Worm (Caenorhabditis elegans): ENCODE results near the gene zmp-1.

DNA sequence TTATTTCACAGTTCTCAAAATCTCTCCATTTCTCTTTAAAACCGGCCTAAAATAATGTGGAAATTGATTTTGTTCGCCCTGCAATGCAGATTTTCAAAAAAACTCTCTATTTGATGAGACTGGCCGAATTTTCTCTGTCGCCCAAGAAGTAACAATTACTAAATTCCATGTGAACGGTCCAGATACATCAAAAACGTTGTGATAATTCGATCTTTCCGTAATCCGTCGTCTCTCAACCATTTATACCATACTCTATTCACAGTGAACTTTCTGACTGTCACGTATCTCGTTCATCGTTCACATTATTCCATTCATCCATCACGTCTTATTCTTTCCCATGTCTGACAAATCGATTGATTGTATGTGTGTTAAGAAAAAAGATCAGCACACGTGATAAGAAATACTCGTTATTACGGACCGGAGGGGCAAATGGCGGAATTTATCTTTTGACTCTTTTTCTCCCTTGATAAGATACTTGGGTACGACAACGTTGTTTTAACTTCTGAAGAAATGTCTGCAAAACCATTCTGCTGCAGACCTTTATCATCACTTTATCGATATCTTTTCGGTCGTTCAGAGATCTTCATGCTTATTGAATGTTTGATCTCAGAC, 11.6 kb downstream of the zmp-1 start:
- TF ChIP-seq pha-4 (tag; optimal IDR thresholded peaks at IDR 0.05) (no peak), snpc-4 (GFP tag; optimal IDR thresholded peaks at IDR 0.05) (no peak), snpc-4 (tag; optimal IDR thresholded peaks at IDR 0.05) (no peak), mxl-1 (tag; optimal IDR thresholded peaks at IDR 0.05) (no peak), sea-2 (GFP tag; IDR thresholded peaks at IDR 0.05) (no peak), ceh-27 (GFP tag; optimal IDR thresholded peaks at IDR 0.05) (no peak), tbx-9 (tag; optimal IDR thresholded peaks at IDR 0.05; ENCODE audit: borderline replicate concordance) (no peak), D2030.7 (GFP tag; IDR thresholded peaks at IDR 0.05) (no peak)

Data from whole organism, young adult.